Worm (Caenorhabditis elegans) whole organism, young adult: ENCODE data around the gene C45B2.1.

Experiments
- F23B12.7 ChIP-seq: sonication (generic microtip); optimal IDR thresholded peaks from 2 replicates; lab custom pipeline; 2017; ENCODE audit warnings: missing genetic modification characterization, mild to moderate bottlenecking, missing compliant biosample characterization, antibody characterized with exemption, moderate library complexity; ENCODE audit not compliant: insufficient read depth
- attf-5 ChIP-seq: fragments of 200-800 bp; sonication (Bioruptor generic); optimal IDR thresholded peaks from 2 replicates; lab custom pipeline; 2018; ENCODE audit warnings: mild to moderate bottlenecking, missing genetic modification characterization, missing compliant biosample characterization
- cebp-2 ChIP-seq: fragments of 200-800 bp; sonication (Bioruptor generic); IDR thresholded peaks from 2 replicates; pipeline ENCODE4 v1.3.6; 2022; ENCODE audit warnings: missing genetic modification characterization, missing compliant biosample characterization
- ceh-91 ChIP-seq: fragments of 200-800 bp; sonication (Bioruptor generic); IDR thresholded peaks from 2 replicates; pipeline ENCODE4 v1.3.6; 2022; ENCODE audit warnings: missing genetic modification reagents, missing genetic modification characterization, missing compliant biosample characterization
- die-1 ChIP-seq: sonication (generic microtip); optimal IDR thresholded peaks from 2 replicates; lab custom pipeline; 2016; ENCODE audit warnings: missing genotype, mild to moderate bottlenecking, missing genetic modification characterization, missing compliant biosample characterization
- let-526 ChIP-seq: fragments of 200-800 bp; sonication (Bioruptor generic); IDR thresholded peaks from 2 replicates; pipeline ENCODE4 v1.3.6; 2022; ENCODE audit warnings: missing genetic modification reagents, missing genetic modification characterization, missing compliant biosample characterization
- lin-54 ChIP-seq: fragments of 200-800 bp; sonication (Bioruptor generic); optimal IDR thresholded peaks from 2 replicates; lab custom pipeline; 2018; ENCODE audit warnings: mild to moderate bottlenecking, missing genetic modification characterization, missing compliant biosample characterization
- lsl-1 ChIP-seq: fragments of 200-800 bp; sonication (Bioruptor generic); optimal IDR thresholded peaks from 2 replicates; lab custom pipeline; 2018; ENCODE audit warnings: mild to moderate bottlenecking, missing genetic modification characterization, moderate library complexity, missing compliant biosample characterization
- pha-4 ChIP-seq: fragments of 150-350 bp; sonication (generic microtip); optimal IDR thresholded peaks from 2 replicates; lab custom pipeline; 2014; ENCODE audit warnings: missing biosample characterization, missing genetic modification reagents, missing genetic modification characterization

ce11 chrX:6129277-6129676 is 43.4 kb downstream of the C45B2.1 start:
- TF ChIP-seq attf-5 (no peak), lsl-1 (no peak), pha-4 (tag; lab: Kevin White, UChicago) (no peak), let-526 (GFP tag; lab: Robert Waterston, UW) (no peak), lin-54 (no peak), cebp-2 (GFP tag; lab: Robert Waterston, UW) (no peak), F23B12.7 (tag; lab: Kevin White, UChicago) (no peak), die-1 (tag; lab: Kevin White, UChicago) (no peak), ceh-91 (GFP tag; lab: Robert Waterston, UW) (no peak)
